Worm (Caenorhabditis elegans) whole organism, L2 larva: ENCODE measurements around the gene gsr-1.

Experiments
- nhr-25 ChIP-seq: fragments of 150-350 bp; sonication (generic microtip); optimal IDR thresholded peaks from 3 replicates; lab custom pipeline; 2014; ENCODE audit warnings: missing biosample characterization, missing genetic modification characterization
- unc-39 ChIP-seq: fragments of 150-350 bp; optimal IDR thresholded peaks from 2 replicates; lab custom pipeline; 2014; ENCODE audit warnings: missing biosample characterization, missing genetic modification characterization

DNA sequence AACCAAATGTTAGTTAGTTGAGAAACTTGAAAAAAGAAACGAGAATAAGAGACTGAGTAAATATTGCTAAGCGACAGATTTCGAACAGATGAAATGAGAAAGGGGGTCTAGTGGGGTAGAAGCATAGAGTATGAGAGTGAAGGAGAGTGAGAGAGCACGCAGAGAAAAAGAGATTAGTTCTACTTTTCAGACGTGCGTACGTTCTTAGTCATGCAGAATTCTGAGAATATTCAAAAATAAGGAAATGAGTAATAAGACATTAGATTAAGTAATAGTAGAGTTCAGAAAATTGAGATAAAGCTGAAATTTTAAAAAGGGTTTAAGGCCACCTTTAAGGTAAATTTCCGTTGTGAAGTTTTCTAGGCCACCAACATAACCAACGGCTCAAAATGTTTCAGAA, 20.3 kb downstream of the gsr-1 start:
- no peak for TF ChIP-seq unc-39 (tag; lab: Kevin White, UChicago)
- TF ChIP-seq nhr-25 (tag; lab: Kevin White, UChicago) = no peak
